Fruit fly (Drosophila melanogaster) whole organism, prepupa: ENCODE data around the gene CG15023.

Experiments used
- Blimp-1 ChIP-seq: fragments of 200-800 bp; sonication (Bioruptor generic); optimal IDR thresholded peaks from 3 replicates; lab custom pipeline; 2017; ENCODE audit warnings: missing biosample characterization, missing genetic modification characterization, mild to moderate bottlenecking, moderate library complexity, missing genetic modification reagents
- CG11294 ChIP-seq: fragments of 200-800 bp; sonication (Bioruptor generic); IDR thresholded peaks from 2 replicates; pipeline ENCODE4 v1.3.6; 2022; ENCODE audit warnings: missing biosample characterization, missing genetic modification characterization
- CG3032 ChIP-seq: fragments of 200-800 bp; optimal IDR thresholded peaks from 2 replicates; lab custom pipeline; 2019; ENCODE audit warnings: missing biosample characterization, mild to moderate bottlenecking, missing genetic modification characterization, moderate library complexity
- CG3919 ChIP-seq: fragments of 200-800 bp; sonication (Bioruptor generic); optimal IDR thresholded peaks from 3 replicates; lab custom pipeline; 2016; ENCODE audit warnings: missing biosample characterization, missing genetic modification characterization
- CG6792 ChIP-seq: fragments of 200-800 bp; sonication (Bioruptor generic); optimal IDR thresholded peaks from 3 replicates; lab custom pipeline; 2016; ENCODE audit warnings: missing biosample characterization, missing genetic modification characterization
- Eip78C ChIP-seq: fragments of 200-800 bp; sonication (Bioruptor generic); peaks from one replicate; lab custom pipeline; 2016; ENCODE audit warnings: missing biosample characterization, missing genetic modification characterization
- Hr4 ChIP-seq: fragments of 200-800 bp; sonication (Bioruptor generic); optimal IDR thresholded peaks from 3 replicates; lab custom pipeline; 2016; ENCODE audit warnings: missing biosample characterization, missing genetic modification characterization
- Lpt ChIP-seq: fragments of 200-800 bp; sonication (Bioruptor generic); optimal IDR thresholded peaks from 3 replicates; lab custom pipeline; 2016; ENCODE audit warnings: missing biosample characterization, missing genetic modification characterization
- OdsH ChIP-seq: fragments of 200-800 bp; sonication (Bioruptor generic); optimal IDR thresholded peaks from 3 replicates; lab custom pipeline; 2016; ENCODE audit warnings: missing biosample characterization, missing genetic modification characterization
- dac ChIP-seq: fragments of 200-800 bp; sonication (Bioruptor generic); optimal IDR thresholded peaks from 2 replicates; lab custom pipeline; 2017; ENCODE audit warnings: missing biosample characterization, mild to moderate bottlenecking, missing genetic modification characterization
- dsx ChIP-seq: fragments of 200-800 bp; optimal IDR thresholded peaks from 3 replicates; lab custom pipeline; 2019; ENCODE audit warnings: missing biosample characterization, mild to moderate bottlenecking, missing genetic modification characterization, moderate library complexity; ENCODE audit not compliant: poor library complexity, severe bottlenecking
- eg ChIP-seq: fragments of 200-800 bp; sonication (Bioruptor generic); IDR thresholded peaks from 3 replicates; pipeline ENCODE4 v1.3.6; 2022; ENCODE audit warnings: missing biosample characterization, missing genetic modification characterization
- ss ChIP-seq, 2 experiments: fragments of 200-800 bp; sonication (Bioruptor generic); optimal IDR thresholded peaks; 2 replicates in 1 of 2; 3 replicates in 1 of 2; lab custom pipeline; 2017 to 2018; ENCODE audit warnings: mild to moderate bottlenecking in 2 of 2, missing biosample characterization in 2 of 2, missing genetic modification characterization in 2 of 2, moderate library complexity in 1 of 2

dm6 chr3L:4463773-4464301 is 2.5 kb upstream of the CG15023 start, which contains the start of gene CG15024:
- TF ChIP-seq Blimp-1 (GFP tag; lab: Kevin White, UChicago) = no peak
- TF ChIP-seq dac (GFP tag; lab: Kevin White, UChicago) = no peak
- no peak for TF ChIP-seq CG11294 (GFP tag; lab: Robert Waterston, UW)
- no peak for TF ChIP-seq ss (GFP tag; optimal IDR thresholded peaks at IDR 0.05; lab: Kevin White, UChicago)
- no peak for TF ChIP-seq dsx
- TF ChIP-seq eg (GFP tag; lab: Robert Waterston, UW) = no peak
- no peak for TF ChIP-seq Eip78C
- no peak for TF ChIP-seq CG3919 (GFP tag; lab: Kevin White, UChicago)
- TF ChIP-seq OdsH = no peak
- no peak for TF ChIP-seq Hr4 (GFP tag; lab: Kevin White, UChicago)
- no peak for TF ChIP-seq Lpt
- TF ChIP-seq CG6792 (GFP tag; lab: Kevin White, UChicago) = no peak
- no peak for TF ChIP-seq CG3032 (tag; lab: Kevin White, UChicago)
